Worm (Caenorhabditis elegans) whole organism, L3 larva: ENCODE data around the gene par-3.
A peak's percentile ranks its signal among the peaks of the same experiment; 100 is the strongest.

Experiments used
- R02D3.7 ChIP-seq: fragments of 150-350 bp; optimal IDR thresholded peaks from 2 replicates; lab custom pipeline; 2014; ENCODE audit warnings: missing biosample characterization, missing genetic modification characterization
- aly-2 ChIP-seq: fragments of 150-350 bp; optimal IDR thresholded peaks from 2 replicates; lab custom pipeline; 2014; ENCODE audit warnings: missing biosample characterization, missing genetic modification characterization
- ama-1 ChIP-seq: fragments of 150-350 bp; optimal IDR thresholded peaks from 2 replicates; lab custom pipeline; 2018
- ceh-16 ChIP-seq: sonication (generic microtip); optimal IDR thresholded peaks from 2 replicates; lab custom pipeline; 2017; ENCODE audit warnings: missing biosample characterization, missing genetic modification characterization
- ceh-82 ChIP-seq: fragments of 150-350 bp; optimal IDR thresholded peaks from 2 replicates; lab custom pipeline; 2014; ENCODE audit warnings: missing biosample characterization, missing genetic modification characterization
- ceh-9 ChIP-seq: sonication (generic microtip); optimal IDR thresholded peaks from 2 replicates; lab custom pipeline; 2018; ENCODE audit warnings: missing biosample characterization, missing genetic modification characterization
- egl-5 ChIP-seq: fragments of 150-350 bp; optimal IDR thresholded peaks from 2 replicates; lab custom pipeline; 2017; ENCODE audit warnings: missing biosample characterization, missing genetic modification reagents, missing genetic modification characterization, inconsistent platforms
- elt-1 ChIP-seq: fragments of 150-350 bp; optimal IDR thresholded peaks from 2 replicates; lab custom pipeline; 2014; ENCODE audit warnings: missing biosample characterization, missing genetic modification characterization
- elt-2 ChIP-seq: sonication (generic microtip); optimal IDR thresholded peaks from 2 replicates; lab custom pipeline; 2016; ENCODE audit warnings: missing genetic modification reagents, mild to moderate bottlenecking, missing genetic modification characterization, missing compliant biosample characterization
- elt-3 ChIP-seq, 3 experiments: fragments of 150-350 bp in 1 of 3; sonication (generic microtip) in 2 of 3; optimal IDR thresholded peaks; 2 replicates in 2 of 3; 4 replicates in 1 of 3; lab custom pipeline; 2014 to 2017; ENCODE audit warnings: missing biosample characterization in 3 of 3, missing genetic modification characterization in 3 of 3
- eor-1 ChIP-seq, 2 experiments: fragments of 150-350 bp; optimal IDR thresholded peaks; 2 replicates each; lab custom pipeline; 2014 to 2018; ENCODE audit warnings: missing biosample characterization in 2 of 2, missing genetic modification characterization in 2 of 2
- fkh-10 ChIP-seq: sonication (generic microtip); optimal IDR thresholded peaks from 2 replicates; lab custom pipeline; 2017; ENCODE audit warnings: missing biosample characterization, missing genetic modification reagents, missing genetic modification characterization
- fkh-2 ChIP-seq: fragments of 150-350 bp; optimal IDR thresholded peaks from 2 replicates; lab custom pipeline; 2014; ENCODE audit warnings: missing biosample characterization, missing genetic modification reagents, missing genetic modification characterization
- fos-1 ChIP-seq: fragments of 150-350 bp; optimal IDR thresholded peaks from 2 replicates; lab custom pipeline; 2014; ENCODE audit warnings: missing biosample characterization, missing genetic modification characterization
- jun-1 ChIP-seq: fragments of 150-350 bp; optimal IDR thresholded peaks from 2 replicates; lab custom pipeline; 2014; ENCODE audit warnings: missing biosample characterization, missing genetic modification reagents, missing genetic modification characterization
- lin-15B ChIP-seq: fragments of 150-350 bp; optimal IDR thresholded peaks from 2 replicates; lab custom pipeline; 2014; ENCODE audit warnings: missing biosample characterization, missing genetic modification characterization
- lin-39 ChIP-seq: fragments of 150-350 bp; optimal IDR thresholded peaks from 2 replicates; lab custom pipeline; 2018; ENCODE audit warnings: missing biosample characterization, missing genetic modification reagents, missing genetic modification characterization
- lsy-12 ChIP-seq: sonication (generic microtip); optimal IDR thresholded peaks from 2 replicates; lab custom pipeline; 2016; ENCODE audit warnings: mild to moderate bottlenecking, missing genetic modification characterization, missing compliant biosample characterization
- mdl-1 ChIP-seq: fragments of 150-350 bp; optimal IDR thresholded peaks from 2 replicates; lab custom pipeline; 2014; ENCODE audit warnings: missing biosample characterization, missing genetic modification characterization
- mml-1 ChIP-seq: fragments of 150-350 bp; sonication (generic microtip); optimal IDR thresholded peaks from 3 replicates; lab custom pipeline; 2014; ENCODE audit warnings: missing biosample characterization, missing genetic modification characterization
- nfya-1 ChIP-seq: sonication (generic microtip); optimal IDR thresholded peaks from 2 replicates; lab custom pipeline; 2017; ENCODE audit warnings: missing genetic modification characterization, mild to moderate bottlenecking, missing compliant biosample characterization, antibody characterized with exemption, moderate library complexity; ENCODE audit not compliant: insufficient read depth
- nhr-237 ChIP-seq: fragments of 150-350 bp; optimal IDR thresholded peaks from 2 replicates; lab custom pipeline; 2014; ENCODE audit warnings: missing biosample characterization, missing genetic modification characterization
- nhr-25 ChIP-seq: sonication (generic microtip); optimal IDR thresholded peaks from 2 replicates; lab custom pipeline; 2017; ENCODE audit warnings: missing biosample characterization, missing genetic modification characterization
- nhr-28 ChIP-seq: fragments of 150-350 bp; optimal IDR thresholded peaks from 2 replicates; lab custom pipeline; 2014; ENCODE audit warnings: missing biosample characterization, missing genetic modification characterization
- nhr-67 ChIP-seq: fragments of 150-350 bp; optimal IDR thresholded peaks from 2 replicates; lab custom pipeline; 2014; ENCODE audit warnings: missing biosample characterization, missing genetic modification characterization
- nhr-76 ChIP-seq: fragments of 150-350 bp; sonication (generic microtip); optimal IDR thresholded peaks from 5 replicates; lab custom pipeline; 2014; ENCODE audit warnings: missing biosample characterization, missing genetic modification characterization
- nhr-77 ChIP-seq: fragments of 150-350 bp; optimal IDR thresholded peaks from 2 replicates; lab custom pipeline; 2014; ENCODE audit warnings: missing biosample characterization, missing genetic modification characterization
- pha-4 ChIP-seq: fragments of 150-350 bp; optimal IDR thresholded peaks from 2 replicates; lab custom pipeline; 2014; ENCODE audit warnings: missing biosample characterization, missing genetic modification reagents, missing genetic modification characterization
- pqm-1 ChIP-seq: fragments of 150-350 bp; optimal IDR thresholded peaks from 2 replicates; lab custom pipeline; 2017; ENCODE audit warnings: missing biosample characterization, missing genetic modification characterization, inconsistent platforms
- sea-2 ChIP-seq: fragments of 150-350 bp; sonication (generic microtip); optimal IDR thresholded peaks from 4 replicates; lab custom pipeline; 2014; ENCODE audit warnings: missing biosample characterization, missing genetic modification reagents, missing genetic modification characterization
- skn-1 ChIP-seq: fragments of 150-350 bp; optimal IDR thresholded peaks from 2 replicates; lab custom pipeline; 2014; ENCODE audit warnings: missing biosample characterization, missing genetic modification characterization
- snpc-4 ChIP-seq: fragments of 150-350 bp; optimal IDR thresholded peaks from 2 replicates; lab custom pipeline; 2014; ENCODE audit warnings: missing biosample characterization, missing genetic modification characterization
- tbx-2 ChIP-seq: sonication (generic microtip); optimal IDR thresholded peaks from 2 replicates; lab custom pipeline; 2016; ENCODE audit warnings: mild to moderate bottlenecking, missing genetic modification characterization, missing compliant biosample characterization
- unc-39 ChIP-seq: sonication (generic microtip); optimal IDR thresholded peaks from 4 replicates; lab custom pipeline; 2017; ENCODE audit warnings: missing biosample characterization, missing genetic modification characterization
- unc-62 ChIP-seq: fragments of 150-350 bp; sonication (generic microtip); optimal IDR thresholded peaks from 4 replicates; lab custom pipeline; 2014; ENCODE audit warnings: missing biosample characterization, missing genetic modification reagents, missing genetic modification characterization
- ztf-11 ChIP-seq: fragments of 150-350 bp; optimal IDR thresholded peaks from 2 replicates; lab custom pipeline; 2014; ENCODE audit warnings: missing biosample characterization, missing genetic modification characterization
- ztf-4 ChIP-seq: fragments of 150-350 bp; optimal IDR thresholded peaks from 2 replicates; lab custom pipeline; 2014; ENCODE audit warnings: missing biosample characterization, missing genetic modification characterization

par-3 gene

DNA sequence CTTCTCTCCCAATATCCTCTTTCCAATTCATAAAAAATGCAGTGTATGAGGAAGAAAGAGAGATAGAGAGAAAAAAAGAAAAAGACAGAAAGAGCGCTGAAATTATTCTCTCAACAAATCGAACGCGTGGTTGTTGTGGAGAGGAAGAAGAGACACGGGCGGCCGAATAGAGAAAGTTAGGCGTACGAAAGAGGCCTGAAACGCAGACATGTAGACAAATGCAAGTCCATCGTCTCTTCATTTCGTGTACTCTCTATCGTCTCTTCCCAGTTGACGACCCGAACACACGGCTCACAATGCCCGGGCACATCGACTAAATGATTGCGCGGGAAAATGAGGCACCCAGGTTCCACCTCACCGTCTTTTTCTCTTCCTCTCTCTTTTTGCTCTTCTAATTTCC is 42.8 kb upstream of the par-3 start (continued):
- no peak for TF ChIP-seq aly-2 (tag; lab: Kevin White, UChicago)
- no peak for TF ChIP-seq eor-1 (tag; optimal IDR thresholded peaks at IDR 0.05; lab: Kevin White, UChicago)
- TF ChIP-seq egl-5 (tag; lab: Kevin White, UChicago), result peak; percentile 62
- no peak for TF ChIP-seq ceh-9 (tag; lab: Kevin White, UChicago)
- no peak for TF ChIP-seq nhr-76 (tag; lab: Kevin White, UChicago)
- TF ChIP-seq elt-2 (tag; lab: Kevin White, UChicago), result peak; percentile 82

DNA sequence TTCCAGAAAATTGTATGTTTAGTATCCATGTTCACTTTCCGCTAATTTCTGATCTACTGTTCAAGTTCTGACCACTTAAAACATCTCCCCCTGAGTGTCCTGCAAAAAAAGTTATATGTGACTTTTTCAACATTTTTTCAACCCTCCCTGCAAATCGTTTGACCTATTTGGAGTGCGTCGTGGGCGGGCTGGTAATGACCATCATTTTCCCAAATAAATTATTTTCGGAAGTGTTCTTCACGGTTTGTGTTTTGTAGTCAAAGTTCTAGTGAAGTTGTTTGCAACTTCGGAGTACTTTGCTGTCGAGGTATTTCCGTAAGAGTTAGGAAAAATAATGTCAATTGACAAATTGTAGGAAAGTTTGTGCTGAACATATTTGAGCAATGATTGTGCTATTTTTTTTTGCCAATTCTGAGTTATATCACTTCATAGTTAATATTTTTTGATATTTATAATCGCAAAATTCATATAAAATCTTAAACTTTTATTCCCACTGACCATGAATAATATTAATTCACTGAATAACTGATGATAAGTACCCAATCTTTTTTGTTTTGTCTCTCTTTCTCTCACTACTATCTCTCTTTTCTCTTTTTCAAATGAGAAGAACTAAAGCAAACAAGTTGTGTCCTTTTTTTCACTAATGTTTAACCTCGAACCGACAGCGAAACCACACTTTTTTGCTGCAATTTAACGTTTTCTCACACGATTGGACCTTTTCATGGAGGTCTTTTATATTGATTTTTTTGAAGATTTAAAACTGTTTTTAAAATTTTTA is 41.6 kb upstream of the par-3 start:
- TF ChIP-seq pha-4 (peak; percentile 53), ztf-4 (no peak)
- TF ChIP-seq, all 47 proteins: peak for 1

DNA sequence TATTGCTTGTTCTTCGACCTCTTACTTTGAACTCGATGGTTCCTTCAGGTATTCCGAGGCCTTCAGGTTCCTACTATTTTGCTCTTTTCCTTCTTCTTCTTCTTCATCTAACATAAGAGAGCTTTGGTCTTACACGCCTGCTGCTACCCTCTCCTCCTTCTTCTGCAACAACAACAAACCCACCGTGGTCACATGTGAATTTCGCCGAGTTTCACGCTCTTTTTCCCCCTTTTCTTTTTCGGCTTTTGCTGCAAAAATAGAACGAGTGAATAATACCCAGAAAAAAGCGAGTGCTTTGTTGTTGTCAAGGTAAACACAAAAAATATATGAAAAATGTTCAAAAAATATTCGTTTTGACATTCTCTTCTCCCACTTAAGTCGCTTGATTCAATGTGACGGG is 40.6 kb upstream of the par-3 start:
- peak; percentile 21 for TF ChIP-seq nfya-1 (tag; lab: Kevin White, UChicago)
- TF ChIP-seq elt-3 (tag; optimal IDR thresholded peaks at IDR 0.05; lab: Kevin White, UChicago), result no peak
- TF ChIP-seq tbx-2 (tag; lab: Kevin White, UChicago), result no peak
- TF ChIP-seq lin-39, result no peak
- TF ChIP-seq ceh-16 (tag; lab: Kevin White, UChicago), result no peak
- TF ChIP-seq R02D3.7, result no peak
- TF ChIP-seq elt-2 (tag; lab: Kevin White, UChicago), result no peak
- peak; percentile 26 for TF ChIP-seq fkh-10 (GFP tag; lab: Kevin White, UChicago)
- no peak for TF ChIP-seq nhr-67 (tag; lab: Kevin White, UChicago)
- no peak for TF ChIP-seq nhr-77 (tag; lab: Kevin White, UChicago)

DNA sequence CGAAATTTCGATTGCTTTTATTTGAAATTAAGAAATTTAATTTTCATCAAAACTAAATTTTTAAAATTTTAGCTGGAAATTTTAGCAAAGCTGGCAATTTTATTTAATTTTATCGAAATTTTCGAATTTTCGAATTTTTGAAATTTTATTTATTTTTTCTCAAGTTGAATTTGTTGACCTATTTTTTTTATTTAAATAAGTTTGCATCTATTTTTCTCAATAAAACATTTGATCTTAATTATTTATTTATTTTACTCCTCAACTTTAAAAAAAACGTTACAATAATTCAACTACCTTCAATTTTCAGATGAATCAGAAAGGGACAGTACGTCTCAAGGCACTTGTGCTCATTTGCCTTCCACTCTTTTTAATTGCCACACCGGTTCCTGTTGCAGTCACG is 39.2 kb upstream of the par-3 start, which contains the start of gene daf-4:
Gene daf-4 (plus strand): TSS at position 301 of the 400 bp plus-strand sequence.
- no peak for TF ChIP-seq fkh-10 (GFP tag; lab: Kevin White, UChicago)
- no peak for TF ChIP-seq fos-1 (tag; lab: Kevin White, UChicago)
- TF ChIP-seq unc-39 (tag; lab: Kevin White, UChicago), result no peak
- no peak for TF ChIP-seq tbx-2 (tag; lab: Kevin White, UChicago)
- TF ChIP-seq nhr-237 (tag; lab: Kevin White, UChicago), result no peak
- no peak for TF ChIP-seq lin-15B (tag; lab: Kevin White, UChicago)
- TF ChIP-seq jun-1 (tag; lab: Kevin White, UChicago), result no peak
- no peak for TF ChIP-seq eor-1 (tag; optimal IDR thresholded peaks at IDR 0.05; lab: Kevin White, UChicago)
- TF ChIP-seq ztf-11 (tag; lab: Kevin White, UChicago), result no peak
- TF ChIP-seq sea-2 (GFP tag; lab: Kevin White, UChicago), result no peak
- TF ChIP-seq snpc-4 (tag; lab: Kevin White, UChicago), result no peak
- no peak for TF ChIP-seq ceh-9 (tag; lab: Kevin White, UChicago)
- no peak for TF ChIP-seq nhr-28 (tag; lab: Kevin White, UChicago)
- TF ChIP-seq mdl-1 (tag; lab: Kevin White, UChicago), result no peak
- TF ChIP-seq mml-1 (tag; lab: Kevin White, UChicago), result no peak
- no peak for TF ChIP-seq fkh-2

DNA sequence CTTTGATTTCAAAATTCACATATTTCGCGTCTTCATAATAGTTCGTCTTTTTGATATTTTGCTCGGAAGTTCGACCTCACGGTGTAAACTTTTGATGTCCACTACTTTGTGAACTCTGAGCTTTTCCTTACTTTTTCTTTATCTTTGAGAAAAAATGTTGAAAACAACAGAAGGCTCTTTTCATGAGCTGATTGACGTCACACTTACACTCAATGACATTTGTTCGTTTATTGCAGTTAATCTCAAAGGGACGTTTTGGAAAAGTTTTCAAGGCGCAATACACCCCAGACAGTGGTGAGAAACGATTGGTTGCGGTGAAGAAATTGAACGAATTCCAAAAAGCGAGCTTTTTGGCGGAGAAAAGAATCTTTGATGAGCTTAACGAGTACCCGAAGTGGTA is 34.8 kb upstream of the par-3 start:
- TF ChIP-seq snpc-4 (tag; lab: Kevin White, UChicago), result no peak
- no peak for TF ChIP-seq unc-62 (GFP tag; lab: Kevin White, UChicago)
- TF ChIP-seq nhr-77 (tag; lab: Kevin White, UChicago), result no peak
- no peak for TF ChIP-seq ceh-82 (tag; lab: Kevin White, UChicago)
- no peak for TF ChIP-seq egl-5 (tag; lab: Kevin White, UChicago)
- TF ChIP-seq elt-2 (tag; lab: Kevin White, UChicago), result no peak
- no peak for TF ChIP-seq elt-3 (tag; optimal IDR thresholded peaks at IDR 0.05; lab: Kevin White, UChicago)
- TF ChIP-seq skn-1 (tag; lab: Kevin White, UChicago), result no peak
- TF ChIP-seq elt-1 (tag; lab: Kevin White, UChicago), result no peak
- TF ChIP-seq fos-1 (tag; lab: Kevin White, UChicago), result no peak
- no peak for TF ChIP-seq jun-1 (tag; lab: Kevin White, UChicago)
- no peak for TF ChIP-seq ceh-16 (tag; lab: Kevin White, UChicago)
- no peak for TF ChIP-seq nhr-25 (tag; lab: Kevin White, UChicago)
- TF ChIP-seq nhr-76 (tag; lab: Kevin White, UChicago), result no peak
- no peak for TF ChIP-seq lin-15B (tag; lab: Kevin White, UChicago)
- TF ChIP-seq fkh-10 (GFP tag; lab: Kevin White, UChicago), result no peak
- TF ChIP-seq pqm-1, result no peak
- TF ChIP-seq lsy-12 (tag; lab: Kevin White, UChicago), result no peak
- TF ChIP-seq ama-1 (lab: Kevin White, UChicago), result no peak
